Fruit fly (Drosophila melanogaster): ENCODE measurements around the gene Smr.

Gene Smr

DNA sequence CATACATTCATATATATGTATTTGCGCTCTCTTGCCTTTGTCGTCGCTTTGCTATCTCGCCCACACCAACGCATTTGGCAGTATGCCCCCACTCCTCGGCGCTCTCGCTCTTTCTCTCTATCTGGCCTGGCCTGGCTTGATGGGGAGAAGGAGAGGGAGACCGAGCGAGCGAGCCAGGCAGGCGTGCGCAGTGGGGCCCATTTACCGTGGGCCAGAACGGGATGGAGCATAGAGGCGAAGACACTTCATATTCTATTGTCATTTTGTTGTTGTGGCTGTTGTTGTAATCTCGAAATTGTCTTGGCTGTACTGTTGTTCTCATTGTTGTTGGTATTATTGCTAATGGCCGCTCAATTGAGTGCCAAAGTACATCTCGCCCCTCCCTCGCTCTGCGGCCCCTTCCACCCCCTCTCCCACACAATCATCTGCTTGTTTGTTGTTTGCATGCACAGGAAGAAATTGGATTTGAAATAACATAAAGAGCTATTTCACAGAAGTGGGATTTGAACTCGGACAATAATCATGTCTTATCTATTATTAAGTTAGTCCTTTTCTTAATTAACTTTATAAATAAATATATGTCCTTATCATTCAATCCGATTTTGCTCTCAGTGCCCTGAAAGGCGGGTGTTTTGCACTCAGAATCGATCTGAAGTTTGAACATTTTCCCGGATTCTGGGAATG is 77.2 kb downstream of the Smr start (continued):
- TF ChIP-seq CG10431 (GFP tag; optimal IDR thresholded peaks at IDR 0.05) (peak; percentile 58), CG7745 (tag; optimal IDR thresholded peaks at IDR 0.05) (peak; percentile 23), CG8765 (GFP tag; IDR thresholded peaks at IDR 0.05) (peak; percentile 79), Hmr (GFP tag; optimal IDR thresholded peaks at IDR 0.05) (peak; percentile 90), CG8944 (GFP tag; optimal IDR thresholded peaks at IDR 0.05) (peak; percentile 23), Dek (tag; optimal IDR thresholded peaks at IDR 0.05) (peak; percentile 88), CG12104 (GFP tag; optimal IDR thresholded peaks at IDR 0.05) (peak; percentile 87), CG12942 (GFP tag; optimal IDR thresholded peaks at IDR 0.05) (peak; percentile 84), crc (GFP tag; optimal IDR thresholded peaks at IDR 0.05) (no peak), HLH4C (GFP tag; IDR thresholded peaks at IDR 0.05; ENCODE audit: partially characterized antibody) (no peak), az2 (GFP tag; optimal IDR thresholded peaks at IDR 0.05) (peak; percentile 86), Sry-δ (GFP tag; optimal IDR thresholded peaks at IDR 0.05) (no peak), CG34376 (GFP tag; optimal IDR thresholded peaks at IDR 0.05) (peak; percentile 44), CG13775 (GFP tag; optimal IDR thresholded peaks at IDR 0.05) (peak; percentile 90), ems (GFP tag; optimal IDR thresholded peaks at IDR 0.05) (peak; percentile 51), toy (GFP tag; IDR thresholded peaks at IDR 0.05) (0 out of 2 replicates have a peak, but pooled peaks have one; percentile 45), CG10979 (tag; optimal IDR thresholded peaks at IDR 0.05) (peak; percentile 90), tx (GFP tag; optimal IDR thresholded peaks at IDR 0.05) (peak; percentile 8), CG11696 (GFP tag; IDR thresholded peaks at IDR 0.05) (peak; percentile 81), bsh (GFP tag; optimal IDR thresholded peaks at IDR 0.05) (peak; percentile 84 to 94), Hsf (GFP tag; optimal IDR thresholded peaks at IDR 0.05) (peak; percentile 77), insv (GFP tag; optimal IDR thresholded peaks at IDR 0.05) (peak in 1 of 2 experiments; percentile 40), knrl (GFP tag; IDR thresholded peaks at IDR 0.05; ENCODE audit: partially characterized antibody) (no peak; the same call in 2 of the 3 replicates), nerfin-2 (GFP tag; IDR thresholded peaks at IDR 0.05; ENCODE audit: partially characterized antibody) (no peak), onecut (GFP tag; IDR thresholded peaks at IDR 0.05) (peak; percentile 81), gcm2 (GFP tag; optimal IDR thresholded peaks at IDR 0.05) (peak; percentile 3), mam (GFP tag; optimal IDR thresholded peaks at IDR 0.05) (peak; percentile 65), CG4820 (GFP tag; optimal IDR thresholded peaks at IDR 0.05) (peak; percentile 86), Xrp1 (GFP tag; IDR thresholded peaks at IDR 0.05) (peak; percentile 95), CG11504 (tag; optimal IDR thresholded peaks at IDR 0.05) (peak; percentile 91), CG9932 (GFP tag; IDR thresholded peaks at IDR 0.05) (peak; percentile 94), CG4282 (GFP tag; optimal IDR thresholded peaks at IDR 0.05) (no peak), dan (GFP tag; IDR thresholded peaks at IDR 0.05) (no peak; the same call in 1 of the 2 replicates), Oli (tag; optimal IDR thresholded peaks at IDR 0.05) (peak; percentile 90), odd (GFP tag; optimal IDR thresholded peaks at IDR 0.05) (peak; percentile 77), Drgx (GFP tag; IDR thresholded peaks at IDR 0.05) (peak; percentile 95), hth (optimal IDR thresholded peaks at IDR 0.05) (no peak), CG13287 (GFP tag; IDR thresholded peaks at IDR 0.05; ENCODE audit: partially characterized antibody) (peak; percentile 39; the same call in 1 of the 2 replicates), CG15601 (tag; optimal IDR thresholded peaks at IDR 0.05) (peak; percentile 80), CG34422 (GFP tag; IDR thresholded peaks at IDR 0.05) (peak; percentile 92), CG11085 (GFP tag; IDR thresholded peaks at IDR 0.05) (peak; percentile 98), CG15269 (tag; optimal IDR thresholded peaks at IDR 0.05) (peak; percentile 88), CG8290 (GFP tag; optimal IDR thresholded peaks at IDR 0.05) (peak; percentile 74), CG8290 (tag; optimal IDR thresholded peaks at IDR 0.05) (peak; percentile 74 to 80), gfzf (GFP tag; optimal IDR thresholded peaks at IDR 0.05) (no peak), CrebB (tag; optimal IDR thresholded peaks at IDR 0.05) (peak; percentile 86), Lim3 (GFP tag; IDR thresholded peaks at IDR 0.05) (0 out of 2 replicates have a peak, but pooled peaks have one; percentile 66), CG13123 (GFP tag; optimal IDR thresholded peaks at IDR 0.05) (peak; percentile 72), gce (GFP tag; IDR thresholded peaks at IDR 0.05) (peak; percentile 83), CG15696 (tag; optimal IDR thresholded peaks at IDR 0.05) (peak; percentile 82)
